Fruit fly (Drosophila melanogaster): ENCODE results near the gene CG33644.

The CG33644 gene

DNA sequence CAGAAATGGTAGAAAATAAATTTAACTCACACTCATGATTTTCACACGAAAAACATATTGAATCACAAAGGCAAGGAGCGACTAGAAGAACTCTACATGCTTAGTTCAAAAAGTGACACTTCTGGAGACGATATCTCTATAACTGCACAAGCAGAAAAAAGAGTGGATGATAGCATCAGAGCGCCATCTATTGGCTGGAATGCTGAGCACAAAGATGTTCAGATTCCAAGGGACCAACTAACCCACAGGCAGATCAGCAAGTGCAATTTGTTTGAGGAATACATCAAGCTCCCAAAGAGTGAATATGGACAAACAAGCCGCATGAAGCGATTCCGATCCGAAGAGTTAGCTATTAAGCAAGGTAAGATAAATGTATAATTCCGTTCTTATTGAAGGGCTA, 8.8 kb downstream of the CG33644 start, which contains the start of gene CG16852:
TSS of gene CG16852 (plus strand) at position 48 of the 400 bp plus-strand sequence.
- no peak for TF ChIP-seq CG34367 (tag; optimal IDR thresholded peaks at IDR 0.05)
- TF ChIP-seq Snoo (tag; optimal IDR thresholded peaks at IDR 0.05): no peak
- no peak for TF ChIP-seq CG4496 (GFP tag; IDR thresholded peaks at IDR 0.05)

DNA sequence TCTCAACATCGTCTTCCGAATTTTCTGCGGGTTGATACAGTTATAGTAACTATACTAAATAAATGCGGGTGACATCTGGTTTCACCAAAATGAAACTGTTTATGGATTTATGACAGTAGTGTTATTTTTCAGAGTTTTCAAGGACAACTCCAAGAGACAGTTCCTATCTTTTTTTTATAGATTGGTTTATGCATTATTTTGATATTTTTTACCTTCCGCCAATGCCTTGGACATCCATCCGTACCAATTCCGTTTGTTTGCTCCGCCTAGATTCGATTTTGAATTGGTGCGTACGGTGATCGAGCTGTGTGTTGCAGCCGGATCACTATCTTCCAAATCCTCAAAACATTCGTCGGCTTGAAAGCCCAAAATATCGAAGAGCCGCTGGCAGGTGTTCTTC, 10.1 kb downstream of the CG33644 start, which contains the start of gene CG16853:
TSS of gene CG16853 (plus strand) at position 301 of the 400 bp plus-strand sequence.
- TF ChIP-seq Ets98B (GFP tag; IDR thresholded peaks at IDR 0.05) (no peak), CG8301 (tag; optimal IDR thresholded peaks at IDR 0.05) (no peak)

DNA sequence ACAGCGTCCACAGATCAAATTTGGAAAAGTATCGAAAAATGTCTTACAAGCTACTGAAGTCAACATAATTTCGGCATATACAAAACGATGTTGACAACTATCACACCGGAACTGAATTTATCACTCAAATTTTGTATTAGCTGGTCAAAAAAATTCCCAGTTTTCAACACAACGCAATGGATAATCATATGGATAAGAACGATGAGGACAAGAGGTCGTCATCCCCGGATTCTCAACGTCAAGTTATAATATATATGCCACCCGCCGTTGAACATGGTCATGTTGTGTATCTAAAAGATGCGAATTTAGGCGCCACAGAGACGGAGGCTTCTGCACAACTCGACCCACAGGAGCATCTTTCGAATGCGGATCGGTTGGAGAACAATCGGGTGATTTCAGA, 10.6 kb downstream of the CG33644 start, which contains the start of gene CG9263:
TSS of gene CG9263 (minus strand) at position 101 of the 400 bp plus-strand sequence.
- no peak for TF ChIP-seq D1 (tag; optimal IDR thresholded peaks at IDR 0.05)
- no peak for TF ChIP-seq fd96Ca (GFP tag; IDR thresholded peaks at IDR 0.05)
- no peak for TF ChIP-seq CG10348 (GFP tag; IDR thresholded peaks at IDR 0.05)
- TF ChIP-seq CG12605 (GFP tag; IDR thresholded peaks at IDR 0.05): no peak

DNA sequence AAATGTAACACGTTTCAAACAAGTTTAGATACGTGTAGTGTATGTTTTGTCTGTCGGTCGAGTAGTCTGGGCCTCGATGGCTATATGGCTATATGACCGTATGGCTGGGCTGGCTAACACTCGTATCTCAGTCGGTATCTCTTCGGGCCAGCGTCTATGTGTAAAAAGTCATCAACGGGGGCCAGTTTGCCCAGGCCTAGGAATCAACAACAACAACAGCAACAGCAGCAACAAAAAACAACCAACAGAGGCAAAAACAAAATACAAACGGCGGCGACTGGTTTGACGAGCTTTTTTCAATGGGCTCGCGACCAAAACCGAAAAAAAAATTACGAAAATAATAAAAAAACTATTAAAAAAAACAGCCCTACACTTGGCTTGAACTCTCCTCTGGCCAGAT, 13.8 kb downstream of the CG33644 start:
- TF ChIP-seq CG14655 (GFP tag; optimal IDR thresholded peaks at IDR 0.05) (peak; percentile 56), CG8301 (tag; optimal IDR thresholded peaks at IDR 0.05) (peak; percentile 34), CG32121 (GFP tag; IDR thresholded peaks at IDR 0.05) (peak; percentile 67; the same call in 1 of the 2 replicates), CG8159 (tag; optimal IDR thresholded peaks at IDR 0.05) (peak; percentile 79), rn (GFP tag; IDR thresholded peaks at IDR 0.05) (peak; percentile 3; the same call in 1 of the 2 replicates), Pif1A (GFP tag; optimal IDR thresholded peaks at IDR 0.05) (peak; percentile 59), CG13204 (GFP tag; optimal IDR thresholded peaks at IDR 0.05) (peak; percentile 96), CG34367 (tag; optimal IDR thresholded peaks at IDR 0.05) (peak; percentile 85), CG9948 (tag; optimal IDR thresholded peaks at IDR 0.05) (peak; percentile 67), CG17806 (tag; optimal IDR thresholded peaks at IDR 0.05) (peak; percentile 74), Pif1B (GFP tag; optimal IDR thresholded peaks at IDR 0.05) (peak; percentile 65), EcR (GFP tag; optimal IDR thresholded peaks at IDR 0.05) (peak; percentile 66), Snoo (tag; optimal IDR thresholded peaks at IDR 0.05) (no peak), Ets98B (GFP tag; IDR thresholded peaks at IDR 0.05) (peak; percentile 79), fd96Ca (GFP tag; IDR thresholded peaks at IDR 0.05) (peak; percentile 59; the same call in 2 of the 3 replicates), CG15710 (tag; optimal IDR thresholded peaks at IDR 0.05) (peak; percentile 88), gl (tag; optimal IDR thresholded peaks at IDR 0.05) (peak; percentile 95), CG12605 (GFP tag; IDR thresholded peaks at IDR 0.05) (peak; percentile 89), CG10348 (GFP tag; IDR thresholded peaks at IDR 0.05) (no peak), CG4496 (GFP tag; IDR thresholded peaks at IDR 0.05) (peak; percentile 82), D1 (tag; optimal IDR thresholded peaks at IDR 0.05) (peak; percentile 52)

DNA sequence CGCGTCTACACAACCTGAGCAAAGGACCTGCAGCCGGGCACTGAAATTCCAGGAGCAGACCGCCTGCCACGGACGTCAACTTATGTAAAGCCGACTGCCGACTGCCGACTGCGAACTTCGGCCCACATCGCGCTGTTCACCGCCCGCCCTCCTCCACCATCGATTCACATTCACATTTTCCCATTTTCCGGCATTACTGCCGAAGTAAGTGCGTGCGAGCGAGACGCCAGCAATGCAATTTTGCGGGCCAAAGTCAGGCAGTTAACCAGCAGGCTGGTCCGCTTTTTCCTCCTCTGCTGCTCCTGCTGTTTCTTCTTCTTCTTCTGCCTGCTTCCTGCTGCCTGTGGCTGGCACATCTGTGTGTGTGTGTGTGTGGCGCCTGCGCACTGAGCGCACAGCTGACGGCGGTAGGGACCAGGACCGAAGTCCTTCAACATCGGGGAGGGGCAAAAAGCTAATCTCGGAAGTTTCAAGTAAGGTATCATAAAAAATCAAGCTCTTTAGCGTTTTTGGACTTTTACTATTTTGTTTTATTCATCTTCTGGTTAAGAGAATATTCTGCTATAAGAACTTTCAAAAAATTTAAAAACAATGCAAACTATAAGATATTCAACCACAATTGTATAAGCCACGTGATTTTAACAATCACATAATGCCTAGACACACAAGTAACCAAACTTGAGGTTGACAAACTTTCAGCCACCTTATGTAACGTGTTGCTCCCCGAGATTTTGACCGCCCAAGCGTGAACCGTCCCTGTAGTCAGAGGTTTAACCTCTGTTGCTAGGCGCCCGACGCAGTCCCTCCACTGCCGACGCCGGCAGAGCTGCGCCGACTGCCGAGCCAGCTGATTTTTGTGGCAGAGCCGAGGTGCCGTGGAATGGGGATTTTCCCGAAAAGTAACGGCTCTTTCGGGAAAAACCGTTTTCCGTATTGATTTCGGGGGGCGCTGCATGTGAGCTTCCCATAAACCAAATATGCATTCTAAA, 16.1 kb downstream of the CG33644 start:
- TF ChIP-seq Pif1B (GFP tag; optimal IDR thresholded peaks at IDR 0.05): peak; percentile 59
- TF ChIP-seq CG14655 (GFP tag; optimal IDR thresholded peaks at IDR 0.05): peak; percentile 85
- TF ChIP-seq CG17806 (tag; optimal IDR thresholded peaks at IDR 0.05): peak; percentile 63
- peak; percentile 82 for TF ChIP-seq CG8159 (tag; optimal IDR thresholded peaks at IDR 0.05)
- TF ChIP-seq CG12605 (GFP tag; IDR thresholded peaks at IDR 0.05): no peak
- TF ChIP-seq EcR (GFP tag; optimal IDR thresholded peaks at IDR 0.05): no peak
- peak; percentile 79 for TF ChIP-seq Pif1A (GFP tag; optimal IDR thresholded peaks at IDR 0.05)
- TF ChIP-seq CG4496 (GFP tag; IDR thresholded peaks at IDR 0.05): peak; percentile 59
- 0 out of 2 replicates have a peak, but pooled peaks have one; percentile 4 for TF ChIP-seq rn (GFP tag; IDR thresholded peaks at IDR 0.05)
- peak; percentile 80 for TF ChIP-seq CG15710 (tag; optimal IDR thresholded peaks at IDR 0.05)
- peak; percentile 91 for TF ChIP-seq CG13204 (GFP tag; optimal IDR thresholded peaks at IDR 0.05)
- no peak; the same call in 1 of the 2 replicates for TF ChIP-seq Ets98B (GFP tag; IDR thresholded peaks at IDR 0.05)
- TF ChIP-seq CG10348 (GFP tag; IDR thresholded peaks at IDR 0.05): no peak
- TF ChIP-seq CG32121 (GFP tag; IDR thresholded peaks at IDR 0.05): no peak
- no peak for TF ChIP-seq gl (tag; optimal IDR thresholded peaks at IDR 0.05)
- no peak for TF ChIP-seq D1 (tag; optimal IDR thresholded peaks at IDR 0.05)
- TF ChIP-seq CG9948 (tag; optimal IDR thresholded peaks at IDR 0.05): peak; percentile 78
- peak; percentile 70 for TF ChIP-seq Snoo (tag; optimal IDR thresholded peaks at IDR 0.05)
- peak; percentile 68 for TF ChIP-seq CG8301 (tag; optimal IDR thresholded peaks at IDR 0.05)
- peak; percentile 5; the same call in 1 of the 3 replicates for TF ChIP-seq fd96Ca (GFP tag; IDR thresholded peaks at IDR 0.05)
- TF ChIP-seq CG34367 (tag; optimal IDR thresholded peaks at IDR 0.05): peak; percentile 65

Data from whole organism, pupa.